Fruit fly (Drosophila melanogaster) whole organism, embryonic: ENCODE results near the gene Bub1.

ENCODE experiments used
- Ada2b ChIP-seq: fragments of 200-800 bp; sonication (Bioruptor generic); IDR thresholded peaks from 2 replicates; pipeline ENCODE4 v1.3.6; 2022; ENCODE audit warnings: missing biosample characterization, missing genetic modification characterization
- Aef1 ChIP-seq: fragments of 200-800 bp; sonication (Bioruptor generic); IDR thresholded peaks from 3 replicates; pipeline ENCODE4 v1.3.6; 2022; ENCODE audit warnings: missing biosample characterization, missing genetic modification characterization
- Atf-2 ChIP-seq: fragments of 200-800 bp; sonication (Bioruptor generic); optimal IDR thresholded peaks from 2 replicates; lab custom pipeline; 2016; ENCODE audit warnings: missing biosample characterization, missing genetic modification characterization
- BtbVII ChIP-seq: fragments of 200-800 bp; sonication (Bioruptor generic); optimal IDR thresholded peaks from 3 replicates; lab custom pipeline; 2017; ENCODE audit warnings: missing biosample characterization, mild to moderate bottlenecking, missing genetic modification characterization
- CG10565 ChIP-seq: fragments of 200-800 bp; sonication (Bioruptor generic); optimal IDR thresholded peaks from 3 replicates; lab custom pipeline; 2016; ENCODE audit warnings: missing biosample characterization, mild to moderate bottlenecking, missing genetic modification characterization
- CG11085 ChIP-seq: fragments of 200-800 bp; sonication (Bioruptor generic); IDR thresholded peaks from 2 replicates; pipeline ENCODE4 v1.3.6; 2022; ENCODE audit warnings: missing biosample characterization, missing genetic modification characterization
- CG12155 ChIP-seq: fragments of 200-800 bp; sonication (Bioruptor generic); optimal IDR thresholded peaks from 3 replicates; lab custom pipeline; 2016; ENCODE audit warnings: missing biosample characterization, missing genetic modification characterization
- CG12744 ChIP-seq: fragments of 200-800 bp; sonication (Bioruptor generic); optimal IDR thresholded peaks from 2 replicates; lab custom pipeline; 2016; ENCODE audit warnings: missing biosample characterization, missing genetic modification characterization
- CG15696 ChIP-seq: fragments of 200-800 bp; sonication (Bioruptor generic); optimal IDR thresholded peaks from 2 replicates; lab custom pipeline; 2019; ENCODE audit warnings: missing biosample characterization, mild to moderate bottlenecking, missing genetic modification characterization, moderate library complexity
- CG17328 ChIP-seq: fragments of 200-800 bp; sonication (Bioruptor generic); IDR thresholded peaks from 2 replicates; pipeline ENCODE4 v1.3.6; 2022; ENCODE audit warnings: missing biosample characterization, missing genetic modification characterization
- CG17829 ChIP-seq: fragments of 200-800 bp; optimal IDR thresholded peaks from 2 replicates; lab custom pipeline; 2019; ENCODE audit warnings: missing biosample characterization, mild to moderate bottlenecking, missing genetic modification characterization, moderate library complexity
- CG2129 ChIP-seq: fragments of 200-800 bp; sonication (Bioruptor generic); IDR thresholded peaks from 2 replicates; pipeline ENCODE4 v1.3.6; 2022; ENCODE audit warnings: missing biosample characterization, missing genetic modification characterization; ENCODE audit not compliant: partially characterized antibody
- CG3281 ChIP-seq: fragments of 200-800 bp; sonication (Bioruptor generic); optimal IDR thresholded peaks from 3 replicates; lab custom pipeline; 2017; ENCODE audit warnings: missing biosample characterization, mild to moderate bottlenecking, missing genetic modification characterization
- CG3995 ChIP-seq: fragments of 200-800 bp; sonication (Bioruptor generic); optimal IDR thresholded peaks from 3 replicates; lab custom pipeline; 2016; ENCODE audit warnings: missing biosample characterization, missing genetic modification characterization
- CG4730 ChIP-seq: fragments of 200-800 bp; sonication (Bioruptor generic); IDR thresholded peaks from 2 replicates; pipeline ENCODE4 v1.3.6; 2022; ENCODE audit warnings: missing biosample characterization, missing genetic modification characterization
- CG6854 ChIP-seq: fragments of 200-800 bp; sonication (Bioruptor generic); optimal IDR thresholded peaks from 3 replicates; lab custom pipeline; 2017; ENCODE audit warnings: missing biosample characterization, mild to moderate bottlenecking, missing genetic modification characterization
- CG7839 ChIP-seq: fragments of 200-800 bp; sonication (Bioruptor generic); optimal IDR thresholded peaks from 3 replicates; lab custom pipeline; 2018; ENCODE audit warnings: missing biosample characterization, mild to moderate bottlenecking, missing genetic modification characterization, moderate library complexity
- CHES-1-like ChIP-seq: fragments of 200-800 bp; sonication (Bioruptor generic); optimal IDR thresholded peaks from 2 replicates; lab custom pipeline; 2016; ENCODE audit warnings: missing biosample characterization, missing genetic modification characterization
- Dek ChIP-seq: fragments of 200-800 bp; sonication (Bioruptor generic); optimal IDR thresholded peaks from 3 replicates; lab custom pipeline; 2019; ENCODE audit warnings: missing biosample characterization, mild to moderate bottlenecking, missing genetic modification characterization, moderate library complexity
- Ets65A ChIP-seq: fragments of 200-800 bp; sonication (Bioruptor generic); peaks from one replicate; lab custom pipeline; 2016; ENCODE audit warnings: missing biosample characterization, missing genetic modification characterization
- Fer2 ChIP-seq: fragments of 200-800 bp; sonication (Bioruptor generic); optimal IDR thresholded peaks from 2 replicates; lab custom pipeline; 2018; ENCODE audit warnings: missing biosample characterization, mild to moderate bottlenecking, missing genetic modification characterization, moderate library complexity
- GATAe ChIP-seq: fragments of 200-800 bp; sonication (Bioruptor generic); conservative IDR thresholded peaks from 2 replicates; pipeline ENCODE4 v1.3.6; 2022; ENCODE audit warnings: missing biosample characterization, missing genetic modification characterization
- H2.0 ChIP-seq: fragments of 200-800 bp; sonication (Bioruptor generic); IDR thresholded peaks from 2 replicates; pipeline ENCODE4 v1.3.6; 2022; ENCODE audit warnings: missing biosample characterization, missing genetic modification characterization
- Lim3 ChIP-seq: fragments of 200-800 bp; sonication (Bioruptor generic); IDR thresholded peaks from 2 replicates; pipeline ENCODE4 v1.3.6; 2022; ENCODE audit warnings: missing biosample characterization, missing genetic modification characterization
- Mad ChIP-seq: fragments of 200-800 bp; sonication (Bioruptor generic); optimal IDR thresholded peaks from 2 replicates; lab custom pipeline; 2016; ENCODE audit warnings: missing biosample characterization, missing genetic modification characterization
- Myb ChIP-seq: fragments of 200-800 bp; sonication (Bioruptor generic); optimal IDR thresholded peaks from 2 replicates; lab custom pipeline; 2016; ENCODE audit warnings: missing biosample characterization, missing genetic modification characterization
- NC2β ChIP-seq: fragments of 200-800 bp; sonication (Bioruptor generic); optimal IDR thresholded peaks from 2 replicates; lab custom pipeline; 2016; ENCODE audit warnings: missing biosample characterization, missing genetic modification characterization
- Oli ChIP-seq: fragments of 200-800 bp; sonication (Bioruptor generic); optimal IDR thresholded peaks from 2 replicates; lab custom pipeline; 2018; ENCODE audit warnings: missing biosample characterization, mild to moderate bottlenecking, missing genetic modification characterization, moderate library complexity
- Opbp ChIP-seq: fragments of 200-800 bp; sonication (Bioruptor generic); IDR thresholded peaks from 3 replicates; pipeline ENCODE4 v1.3.6; 2022; ENCODE audit warnings: missing biosample characterization, missing genetic modification characterization; ENCODE audit not compliant: partially characterized antibody
- Scr ChIP-seq: fragments of 200-800 bp; sonication (Bioruptor generic); IDR thresholded peaks from 2 replicates; pipeline ENCODE4 v1.3.6; 2022; ENCODE audit warnings: missing biosample characterization, missing genetic modification characterization; ENCODE audit not compliant: partially characterized antibody
- Spps ChIP-seq: fragments of 200-800 bp; sonication (Bioruptor generic); optimal IDR thresholded peaks from 2 replicates; lab custom pipeline; 2018; ENCODE audit warnings: missing biosample characterization, mild to moderate bottlenecking, missing genetic modification characterization
- TFAM ChIP-seq: fragments of 200-800 bp; sonication (Bioruptor generic); optimal IDR thresholded peaks from 2 replicates; lab custom pipeline; 2017; ENCODE audit warnings: missing biosample characterization, missing genetic modification characterization, inconsistent platforms
- Xrp1 ChIP-seq: fragments of 200-800 bp; sonication (Bioruptor generic); IDR thresholded peaks from 2 replicates; pipeline ENCODE4 v1.3.6; 2022; ENCODE audit warnings: missing biosample characterization, missing genetic modification characterization
- aop ChIP-seq: fragments of 200-800 bp; sonication (Bioruptor generic); IDR thresholded peaks from 2 replicates; pipeline ENCODE4 v1.3.6; 2022; ENCODE audit warnings: missing biosample characterization, missing genetic modification characterization
- bcd ChIP-seq: fragments of 200-800 bp; sonication (Bioruptor generic); optimal IDR thresholded peaks from 2 replicates; lab custom pipeline; 2017; ENCODE audit warnings: missing biosample characterization, mild to moderate bottlenecking, missing genetic modification characterization
- cad ChIP-seq: fragments of >200 bp; optimal IDR thresholded peaks from 2 replicates; lab custom pipeline; 2017; ENCODE audit warnings: missing biosample characterization, missing genetic modification characterization
- dysf ChIP-seq: fragments of 200-800 bp; sonication (Bioruptor generic); IDR thresholded peaks from 3 replicates; pipeline ENCODE4 v1.3.6; 2022; ENCODE audit warnings: missing biosample characterization, missing genetic modification characterization
- emc ChIP-seq: fragments of 200-800 bp; sonication (Bioruptor generic); optimal IDR thresholded peaks from 2 replicates; lab custom pipeline; 2016; ENCODE audit warnings: missing biosample characterization, missing genetic modification characterization
- exex ChIP-seq: fragments of 200-800 bp; sonication (Bioruptor generic); optimal IDR thresholded peaks from 4 replicates; lab custom pipeline; 2018; ENCODE audit warnings: missing biosample characterization, mild to moderate bottlenecking, missing genetic modification characterization, moderate library complexity
- ind ChIP-seq: fragments of 200-800 bp; sonication (Bioruptor generic); optimal IDR thresholded peaks from 3 replicates; lab custom pipeline; 2016; ENCODE audit warnings: missing biosample characterization, missing genetic modification characterization
- mirr ChIP-seq: fragments of 200-800 bp; sonication (Bioruptor generic); optimal IDR thresholded peaks from 3 replicates; lab custom pipeline; 2018; ENCODE audit warnings: missing biosample characterization, mild to moderate bottlenecking, missing genetic modification characterization
- p53 ChIP-seq: fragments of 200-800 bp; sonication (Bioruptor generic); optimal IDR thresholded peaks from 2 replicates; lab custom pipeline; 2016; ENCODE audit warnings: missing biosample characterization, missing genetic modification characterization
- sim ChIP-seq: fragments of 200-800 bp; sonication (Bioruptor generic); IDR thresholded peaks from 2 replicates; pipeline ENCODE4 v1.3.6; 2022; ENCODE audit warnings: missing biosample characterization, missing genetic modification characterization
- tin ChIP-seq: fragments of 200-800 bp; sonication (Bioruptor generic); optimal IDR thresholded peaks from 3 replicates; lab custom pipeline; 2016; ENCODE audit warnings: missing biosample characterization, missing genetic modification characterization
- tio ChIP-seq: fragments of 200-800 bp; sonication (Bioruptor generic); optimal IDR thresholded peaks from 2 replicates; lab custom pipeline; 2017; ENCODE audit warnings: missing biosample characterization, missing genetic modification characterization, inconsistent platforms
- ttk ChIP-seq: fragments of 200-800 bp; sonication (Bioruptor generic); IDR thresholded peaks from 2 replicates; pipeline ENCODE4 v2.1.2; 2022; ENCODE audit warnings: missing biosample characterization, missing genetic modification characterization
- usp ChIP-seq: fragments of >200 bp; optimal IDR thresholded peaks from 2 replicates; lab custom pipeline; 2017; ENCODE audit warnings: missing biosample characterization, missing genetic modification characterization
- vfl ChIP-seq: fragments of 200-800 bp; sonication (Bioruptor generic); optimal IDR thresholded peaks from 2 replicates; lab custom pipeline; 2016; ENCODE audit warnings: missing biosample characterization, missing genetic modification characterization
- wor ChIP-seq: fragments of 200-800 bp; sonication (Bioruptor generic); IDR thresholded peaks from 2 replicates; pipeline ENCODE4 v1.3.6; 2022; ENCODE audit warnings: missing biosample characterization, missing genetic modification characterization
- zf30C ChIP-seq: fragments of 200-800 bp; sonication (Bioruptor generic); optimal IDR thresholded peaks from 3 replicates; lab custom pipeline; 2018; ENCODE audit warnings: missing biosample characterization, mild to moderate bottlenecking, missing genetic modification characterization
- zfh1 ChIP-seq: fragments of 200-800 bp; sonication (Bioruptor generic); IDR thresholded peaks from 3 replicates; pipeline ENCODE4 v1.3.6; 2022; ENCODE audit warnings: missing biosample characterization, missing genetic modification characterization

Bub1 gene

DNA sequence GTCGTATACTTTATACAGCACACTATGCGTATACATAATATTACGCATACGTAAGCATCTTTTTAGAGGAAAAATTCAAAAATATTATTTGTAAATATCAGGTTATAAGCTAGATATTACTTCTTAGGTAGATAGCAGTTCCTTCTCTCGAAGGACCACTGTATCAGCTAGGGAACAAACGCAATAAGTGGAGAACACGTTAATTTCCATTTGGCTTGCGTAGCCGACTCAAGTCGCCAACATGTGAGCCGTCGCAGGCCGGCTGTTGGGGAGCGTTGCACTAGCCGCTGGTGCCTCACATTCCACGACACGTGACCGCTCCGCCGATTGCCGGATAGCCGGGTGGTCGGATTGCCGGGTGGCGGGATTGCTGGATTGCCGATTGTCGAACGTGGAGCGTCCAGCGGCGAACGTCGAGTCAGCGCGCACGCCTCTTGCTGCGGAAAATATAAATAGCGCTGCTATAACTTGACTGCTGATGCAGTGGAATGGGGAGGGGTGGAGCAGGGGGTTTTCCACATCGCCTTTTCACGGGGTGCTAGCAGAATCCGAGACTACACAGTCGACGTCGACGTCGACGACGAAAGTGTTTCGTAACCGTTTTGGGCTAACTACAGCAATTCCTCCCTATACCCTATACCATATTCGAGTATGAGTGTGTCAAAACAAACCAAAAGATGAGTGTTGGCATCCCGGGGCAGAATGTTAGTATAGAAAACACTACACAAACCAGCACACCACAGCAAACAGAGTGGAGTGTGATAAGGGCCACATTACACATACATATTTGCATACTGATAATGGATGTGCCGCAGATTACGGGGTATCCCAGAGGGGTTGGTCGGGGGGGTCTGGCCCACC, 24.6 kb downstream of the Bub1 start (continued):
- TF ChIP-seq CG12155 (no peak), Scr (GFP tag; lab: Robert Waterston, UW) (no peak), Ets65A (GFP tag; lab: Kevin White, UChicago) (no peak), Xrp1 (GFP tag; lab: Robert Waterston, UW) (peak; percentile 62; the same call in 1 of the 2 replicates), CG4730 (GFP tag; lab: Robert Waterston, UW) (no peak), CHES-1-like (no peak), CG3995 (no peak), ind (GFP tag; lab: Kevin White, UChicago) (no peak), Lim3 (GFP tag; lab: Robert Waterston, UW) (no peak), Ada2b (GFP tag; lab: Robert Waterston, UW) (no peak), CG11085 (GFP tag; lab: Robert Waterston, UW) (no peak), dysf (GFP tag; lab: Robert Waterston, UW) (0 out of 3 replicates have a peak, but pooled peaks have one; percentile 22), CG7839 (tag; lab: Kevin White, UChicago) (peak; percentile 6), tio (no peak), usp (GFP tag; lab: Kevin White, UChicago) (no peak), mirr (GFP tag; lab: Kevin White, UChicago) (peak; percentile 0), ttk (GFP tag; lab: Robert Waterston, UW) (no peak), tin (no peak), CG6854 (GFP tag; lab: Kevin White, UChicago) (no peak), CG15696 (no peak), vfl (GFP tag; lab: Kevin White, UChicago) (no peak), Oli (tag; lab: Kevin White, UChicago) (no peak), emc (GFP tag; lab: Kevin White, UChicago) (no peak), Fer2 (no peak), p53 (GFP tag; lab: Kevin White, UChicago) (no peak), Opbp (GFP tag; lab: Robert Waterston, UW) (peak; percentile 52; the same call in 1 of the 3 replicates), CG2129 (no peak), NC2β (no peak), zf30C (GFP tag; lab: Kevin White, UChicago) (no peak), H2.0 (GFP tag; lab: Robert Waterston, UW) (no peak), Atf-2 (GFP tag; lab: Kevin White, UChicago) (no peak), Mad (no peak), Dek (tag; lab: Kevin White, UChicago) (no peak), CG12744 (GFP tag; lab: Kevin White, UChicago) (no peak), bcd (GFP tag; lab: Kevin White, UChicago) (peak; percentile 42), BtbVII (GFP tag; lab: Kevin White, UChicago) (no peak), wor (GFP tag; lab: Robert Waterston, UW) (no peak), cad (no peak), sim (no peak), CG17829 (tag; lab: Kevin White, UChicago) (no peak), aop (GFP tag; lab: Robert Waterston, UW) (no peak), CG17328 (GFP tag; lab: Robert Waterston, UW) (no peak), exex (no peak), Aef1 (no peak), CG10565 (GFP tag; lab: Kevin White, UChicago) (no peak), TFAM (GFP tag; lab: Kevin White, UChicago) (no peak), Myb (no peak), zfh1 (peak; percentile 17; the same call in 1 of the 3 replicates), CG3281 (GFP tag; lab: Kevin White, UChicago) (peak; percentile 12), GATAe (GFP tag; lab: Robert Waterston, UW) (peak; percentile 39; the same call in 1 of the 2 replicates), Spps (no peak)
